Worm (Caenorhabditis elegans): ENCODE results near the gene scav-2.

scav-2 gene

DNA sequence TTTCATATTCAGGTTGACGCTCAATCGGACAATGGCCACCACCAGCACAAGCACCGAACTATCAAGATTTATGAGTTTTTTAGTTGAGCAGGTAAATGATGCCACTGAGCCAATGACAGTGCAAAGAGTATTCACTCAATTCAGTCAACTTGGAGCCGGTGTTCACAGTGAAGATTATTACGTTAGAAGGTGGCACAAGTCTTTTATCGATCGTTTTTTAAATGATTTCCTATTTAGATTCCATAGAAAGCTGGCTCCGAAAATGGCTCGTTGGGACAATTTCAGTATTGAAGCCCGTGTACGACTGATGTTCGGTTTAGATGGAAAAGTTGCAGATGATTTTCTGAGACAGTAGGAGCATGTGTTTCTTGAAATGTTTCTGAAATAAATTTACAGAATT is 53.5 kb downstream of the scav-2 start, which contains the start of gene T28A8.5:
T28A8.5 (plus strand) TSS at position 32 of the 400 bp plus-strand sequence.
- TF ChIP-seq peb-1 (tag; optimal IDR thresholded peaks at IDR 0.05) (no peak), alr-1 (tag; optimal IDR thresholded peaks at IDR 0.05) (no peak)
